Worm (Caenorhabditis elegans): ENCODE results near the gene Y69E1A.1.

Y69E1A.1 gene

ce11 chrIV:10918877-10919560 lies 29.7 kb downstream of the Y69E1A.1 start (continued):
- TF ChIP-seq nhr-111 (GFP tag; optimal IDR thresholded peaks at IDR 0.05): no peak
- TF ChIP-seq nhr-11 (tag; optimal IDR thresholded peaks at IDR 0.05): peak; percentile 77
- no peak for TF ChIP-seq egl-27 (tag; optimal IDR thresholded peaks at IDR 0.05)
- peak in 1 of 2 experiments; percentile 35 for TF ChIP-seq daf-16 (GFP tag; optimal IDR thresholded peaks at IDR 0.05)
- TF ChIP-seq daf-16 (tag; optimal IDR thresholded peaks at IDR 0.05): peak; percentile 62
- TF ChIP-seq ceh-20 (GFP tag; IDR thresholded peaks at IDR 0.05): peak; percentile 53; the same call in 1 of the 2 replicates
- 0 out of 2 replicates have a peak, but pooled peaks have one; percentile 4 for TF ChIP-seq ceh-44 (GFP tag; IDR thresholded peaks at IDR 0.05)
- TF ChIP-seq saeg-2 (GFP tag; IDR thresholded peaks at IDR 0.05): no peak
- no peak for TF ChIP-seq ZK337.2 (GFP tag; IDR thresholded peaks at IDR 0.05)
- no peak for TF ChIP-seq spr-1 (tag; optimal IDR thresholded peaks at IDR 0.05)
- TF ChIP-seq madf-5 (GFP tag; IDR thresholded peaks at IDR 0.05): no peak
- TF ChIP-seq nhr-28 (tag; optimal IDR thresholded peaks at IDR 0.05): peak; percentile 76
- no peak for TF ChIP-seq snpc-4 (tag; optimal IDR thresholded peaks at IDR 0.05)
- no peak for TF ChIP-seq ceh-32 (tag; optimal IDR thresholded peaks at IDR 0.05; ENCODE audit: poor library complexity)
- TF ChIP-seq lim-7 (GFP tag; IDR thresholded peaks at IDR 0.05): no peak
- TF ChIP-seq duxl-1 (tag; optimal IDR thresholded peaks at IDR 0.05; ENCODE audit: poor library complexity): peak; percentile 42
- no peak for TF ChIP-seq gei-8 (GFP tag; optimal IDR thresholded peaks at IDR 0.05)
- TF ChIP-seq zip-11 (GFP tag; IDR thresholded peaks at IDR 0.05): no peak
- TF ChIP-seq zag-1 (tag; optimal IDR thresholded peaks at IDR 0.05): no peak
- TF ChIP-seq lin-38 (GFP tag; IDR thresholded peaks at IDR 0.05): peak; percentile 87
- TF ChIP-seq F44E2.7 (GFP tag; IDR thresholded peaks at IDR 0.05): no peak
- TF ChIP-seq F49E8.2 (tag; optimal IDR thresholded peaks at IDR 0.05; ENCODE audit: borderline replicate concordance): no peak
- peak; percentile 43 for TF ChIP-seq nhr-6 (tag; optimal IDR thresholded peaks at IDR 0.05)
- peak; percentile 64 for TF ChIP-seq dmd-6 (GFP tag; IDR thresholded peaks at IDR 0.05)
- TF ChIP-seq dve-1 (tag; optimal IDR thresholded peaks at IDR 0.05; ENCODE audit: insufficient read depth): peak; percentile 76
- TF ChIP-seq pqm-1 (tag; optimal IDR thresholded peaks at IDR 0.05): peak; percentile 3
- TF ChIP-seq skn-1 (tag; optimal IDR thresholded peaks at IDR 0.05): no peak
- no peak for TF ChIP-seq sdz-12 (GFP tag; optimal IDR thresholded peaks at IDR 0.05)
- TF ChIP-seq Y105C5A.15 (GFP tag; IDR thresholded peaks at IDR 0.05): no peak
- no peak for TF ChIP-seq rbr-2 (tag; optimal IDR thresholded peaks at IDR 0.05)
- TF ChIP-seq unc-130 (GFP tag; optimal IDR thresholded peaks at IDR 0.05): no peak
- TF ChIP-seq hlh-30 (tag; optimal IDR thresholded peaks at IDR 0.05; ENCODE audit: insufficient read depth): peak; percentile 96
- TF ChIP-seq nhr-41 (GFP tag; IDR thresholded peaks at IDR 0.05): no peak

ce11 chrIV:10916134-10916533 lies 32.6 kb downstream of the Y69E1A.1 start:
- no peak for TF ChIP-seq snpc-4 (tag; optimal IDR thresholded peaks at IDR 0.05)
- no peak for TF ChIP-seq nhr-41 (GFP tag; IDR thresholded peaks at IDR 0.05)
- no peak for TF ChIP-seq rbr-2 (tag; optimal IDR thresholded peaks at IDR 0.05)
- no peak for TF ChIP-seq Y5F2A.4 (GFP tag; optimal IDR thresholded peaks at IDR 0.05)
- TF ChIP-seq spr-1 (tag; optimal IDR thresholded peaks at IDR 0.05): no peak
- TF ChIP-seq ZK337.2 (GFP tag; IDR thresholded peaks at IDR 0.05): no peak
- TF ChIP-seq nhr-10 (tag; optimal IDR thresholded peaks at IDR 0.05): no peak
- no peak for TF ChIP-seq daf-16 (GFP tag; optimal IDR thresholded peaks at IDR 0.05)
- no peak for TF ChIP-seq daf-16 (tag; optimal IDR thresholded peaks at IDR 0.05)
- no peak for TF ChIP-seq attf-4 (tag; optimal IDR thresholded peaks at IDR 0.05)
- no peak for TF ChIP-seq daf-12 (tag; optimal IDR thresholded peaks at IDR 0.05)
- TF ChIP-seq dve-1 (tag; optimal IDR thresholded peaks at IDR 0.05; ENCODE audit: insufficient read depth): no peak
- TF ChIP-seq arid-1 (GFP tag; conservative IDR thresholded peaks at IDR 0.05): no peak
- TF ChIP-seq nhr-25 (tag; optimal IDR thresholded peaks at IDR 0.05; ENCODE audit: borderline replicate concordance, insufficient read depth): no peak
- no peak for TF ChIP-seq spr-3 (GFP tag; optimal IDR thresholded peaks at IDR 0.05)
- TF ChIP-seq hmg-1.1 (GFP tag; IDR thresholded peaks at IDR 0.05): no peak
- no peak for TF ChIP-seq lin-15B (tag; optimal IDR thresholded peaks at IDR 0.05)
